Worm (Caenorhabditis elegans): ENCODE measurements around the gene oac-37.

- no peak for TF ChIP-seq W03F9.2 (tag; optimal IDR thresholded peaks at IDR 0.05)
- no peak for TF ChIP-seq him-1 (tag; optimal IDR thresholded peaks at IDR 0.05)
- TF ChIP-seq dao-5 (tag; optimal IDR thresholded peaks at IDR 0.05) = no peak
These were observed 46.4 kb upstream of the oac-37 start, which contains the start of gene col-133 for ce11 chrIV:14099256-14099655.

Measured in whole organism, L4/young adult.